Worm (Caenorhabditis elegans) whole organism, young adult: ENCODE measurements around the gene C29F7.1.

Source experiments
- C06A6.2 ChIP-seq: fragments of 200-800 bp; sonication (Bioruptor generic); conservative IDR thresholded peaks from 2 replicates; pipeline ENCODE4 v1.3.6; 2022; ENCODE audit warnings: missing genetic modification characterization, missing compliant biosample characterization
- F37B4.10 ChIP-seq: fragments of 200-800 bp; sonication (Bioruptor generic); IDR thresholded peaks from 2 replicates; pipeline ENCODE4 v1.3.6; 2022; ENCODE audit warnings: missing genetic modification characterization, missing compliant biosample characterization
- F57C9.4 ChIP-seq: sonication (generic microtip); optimal IDR thresholded peaks from 2 replicates; lab custom pipeline; 2017; ENCODE audit warnings: mild to moderate bottlenecking, missing genetic modification characterization, missing compliant biosample characterization
- T07F8.4 ChIP-seq: sonication (generic microtip); optimal IDR thresholded peaks from 2 replicates; lab custom pipeline; 2016; ENCODE audit warnings: mild to moderate bottlenecking, missing genetic modification characterization, moderate library complexity, missing compliant biosample characterization
- T26A5.8 ChIP-seq: sonication (generic microtip); optimal IDR thresholded peaks from 2 replicates; lab custom pipeline; 2016; ENCODE audit warnings: missing genetic modification characterization, missing compliant biosample characterization
- Y53F4B.3 ChIP-seq: fragments of 200-800 bp; sonication (Bioruptor generic); IDR thresholded peaks from 2 replicates; pipeline ENCODE4 v1.3.6; 2022; ENCODE audit warnings: missing genetic modification reagents, missing genetic modification characterization, missing compliant biosample characterization
- aptf-2 ChIP-seq: fragments of 200-800 bp; sonication (Bioruptor generic); conservative IDR thresholded peaks from 2 replicates; pipeline ENCODE4 v1.3.6; 2022; ENCODE audit warnings: missing genetic modification reagents, missing genetic modification characterization, missing compliant biosample characterization
- attf-5 ChIP-seq: fragments of 200-800 bp; sonication (Bioruptor generic); optimal IDR thresholded peaks from 2 replicates; lab custom pipeline; 2018; ENCODE audit warnings: mild to moderate bottlenecking, missing genetic modification characterization, missing compliant biosample characterization
- attf-6 ChIP-seq: fragments of 200-800 bp; sonication (Bioruptor generic); IDR thresholded peaks from 2 replicates; pipeline ENCODE4 v1.3.6; 2022; ENCODE audit warnings: missing genetic modification reagents, missing genetic modification characterization, missing compliant biosample characterization
- bed-1 ChIP-seq: fragments of 200-800 bp; sonication (Bioruptor generic); IDR thresholded peaks from 2 replicates; pipeline ENCODE4 v1.3.6; 2022; ENCODE audit warnings: missing genetic modification reagents, missing genetic modification characterization, missing compliant biosample characterization
- bed-2 ChIP-seq: fragments of 200-800 bp; sonication (Bioruptor generic); IDR thresholded peaks from 2 replicates; pipeline ENCODE4 v1.3.6; 2022; ENCODE audit warnings: missing genetic modification reagents, missing genetic modification characterization, missing compliant biosample characterization
- cebp-1 ChIP-seq, 2 experiments: fragments of 200-800 bp in 1 of 2; sonication (Bioruptor generic) in 1 of 2; sonication (generic microtip) in 1 of 2; IDR thresholded peaks in 1 of 2; optimal IDR thresholded peaks in 1 of 2; 2 replicates each; pipeline versions ENCODE4 v1.3.6 to Lab custom; 2017 to 2022; ENCODE audit warnings: missing compliant biosample characterization in 2 of 2, missing genetic modification characterization in 2 of 2, mild to moderate bottlenecking in 1 of 2, missing genetic modification reagents in 1 of 2, moderate library complexity in 1 of 2
- ceh-100 ChIP-seq: fragments of 200-800 bp; sonication (Bioruptor generic); IDR thresholded peaks from 2 replicates; pipeline ENCODE4 v1.3.6; 2022; ENCODE audit warnings: missing genetic modification reagents, missing genetic modification characterization, missing compliant biosample characterization
- ceh-27 ChIP-seq: fragments of 200-800 bp; sonication (Bioruptor generic); optimal IDR thresholded peaks from 2 replicates; lab custom pipeline; 2018; ENCODE audit warnings: mild to moderate bottlenecking, missing genetic modification characterization, moderate library complexity, missing compliant biosample characterization
- chd-7 ChIP-seq: sonication (generic microtip); optimal IDR thresholded peaks from 2 replicates; lab custom pipeline; 2016; ENCODE audit warnings: mild to moderate bottlenecking, missing genetic modification characterization, moderate library complexity, missing compliant biosample characterization
- die-1 ChIP-seq: sonication (generic microtip); optimal IDR thresholded peaks from 2 replicates; lab custom pipeline; 2016; ENCODE audit warnings: missing genotype, mild to moderate bottlenecking, missing genetic modification characterization, missing compliant biosample characterization
- dox-1 ChIP-seq: fragments of 200-800 bp; sonication (Bioruptor generic); IDR thresholded peaks from 2 replicates; pipeline ENCODE4 v1.3.6; 2022; ENCODE audit warnings: missing genetic modification reagents, missing genetic modification characterization, missing compliant biosample characterization
- egl-18 ChIP-seq: fragments of 200-800 bp; sonication (Bioruptor generic); IDR thresholded peaks from 2 replicates; pipeline ENCODE4 v1.3.6; 2022; ENCODE audit warnings: missing genetic modification reagents, missing genetic modification characterization, missing compliant biosample characterization
- fkh-3 ChIP-seq: sonication (generic microtip); optimal IDR thresholded peaks from 2 replicates; lab custom pipeline; 2016; ENCODE audit warnings: mild to moderate bottlenecking, missing genetic modification characterization, missing compliant biosample characterization
- gei-17 ChIP-seq: fragments of 200-800 bp; sonication (Bioruptor generic); optimal IDR thresholded peaks from 2 replicates; lab custom pipeline; 2018; ENCODE audit warnings: mild to moderate bottlenecking, missing genetic modification characterization, missing compliant biosample characterization
- him-1 ChIP-seq: sonication (generic microtip); optimal IDR thresholded peaks from 2 replicates; lab custom pipeline; 2016; ENCODE audit warnings: missing genotype, missing genetic modification reagents, missing genetic modification characterization, missing compliant biosample characterization
- hmg-20 ChIP-seq: fragments of 200-800 bp; sonication (Bioruptor generic); IDR thresholded peaks from 2 replicates; pipeline ENCODE4 v1.3.6; 2022; ENCODE audit warnings: missing genetic modification reagents, missing genetic modification characterization, missing compliant biosample characterization
- lag-1 ChIP-seq: fragments of 200-800 bp; sonication (Bioruptor generic); IDR thresholded peaks from 2 replicates; pipeline ENCODE4 v1.3.6; 2022; ENCODE audit warnings: missing genetic modification reagents, missing genetic modification characterization, missing compliant biosample characterization
- lin-35 ChIP-seq, 3 experiments: fragments of 150-350 bp in 2 of 3; sonication (generic microtip) in 1 of 3; optimal IDR thresholded peaks; 2 replicates each; lab custom pipeline; 2014 to 2018; ENCODE audit warnings: missing biosample characterization in 3 of 3, missing genetic modification characterization in 3 of 3, missing genetic modification reagents in 3 of 3
- lin-54 ChIP-seq: fragments of 200-800 bp; sonication (Bioruptor generic); optimal IDR thresholded peaks from 2 replicates; lab custom pipeline; 2018; ENCODE audit warnings: mild to moderate bottlenecking, missing genetic modification characterization, missing compliant biosample characterization
- lsl-1 ChIP-seq: fragments of 200-800 bp; sonication (Bioruptor generic); optimal IDR thresholded peaks from 2 replicates; lab custom pipeline; 2018; ENCODE audit warnings: mild to moderate bottlenecking, missing genetic modification characterization, moderate library complexity, missing compliant biosample characterization
- lsy-27 ChIP-seq: sonication (generic microtip); optimal IDR thresholded peaks from 2 replicates; lab custom pipeline; 2017; ENCODE audit warnings: missing genetic modification characterization, mild to moderate bottlenecking, missing compliant biosample characterization, antibody characterized with exemption, missing genotype, borderline replicate concordance; ENCODE audit not compliant: insufficient read depth
- madf-10 ChIP-seq: sonication (generic microtip); optimal IDR thresholded peaks from 2 replicates; lab custom pipeline; 2016; ENCODE audit warnings: mild to moderate bottlenecking, missing genetic modification characterization, missing compliant biosample characterization
- madf-6 ChIP-seq: fragments of 200-800 bp; sonication (Bioruptor generic); IDR thresholded peaks from 2 replicates; pipeline ENCODE4 v1.3.6; 2022; ENCODE audit warnings: missing genetic modification reagents, missing genetic modification characterization, missing compliant biosample characterization
- mcd-1 ChIP-seq: fragments of 200-800 bp; sonication (Bioruptor generic); IDR thresholded peaks from 2 replicates; pipeline ENCODE4 v1.3.6; 2022; ENCODE audit warnings: missing genetic modification reagents, missing genetic modification characterization, missing compliant biosample characterization
- mel-28 ChIP-seq: sonication (generic microtip); optimal IDR thresholded peaks from 2 replicates; lab custom pipeline; 2016; ENCODE audit warnings: borderline replicate concordance, mild to moderate bottlenecking, missing genetic modification characterization, missing compliant biosample characterization
- nfyb-1 ChIP-seq: fragments of 200-800 bp; sonication (Bioruptor generic); IDR thresholded peaks from 2 replicates; pipeline ENCODE4 v1.3.6; 2022; ENCODE audit warnings: missing genetic modification reagents, missing genetic modification characterization, missing compliant biosample characterization
- nhr-120 ChIP-seq: fragments of 200-800 bp; sonication (Bioruptor generic); IDR thresholded peaks from 2 replicates; pipeline ENCODE4 v1.3.6; 2022; ENCODE audit warnings: missing genetic modification characterization, missing compliant biosample characterization
- nhr-179 ChIP-seq: sonication (generic microtip); optimal IDR thresholded peaks from 2 replicates; lab custom pipeline; 2016; ENCODE audit warnings: mild to moderate bottlenecking, missing genetic modification characterization, missing compliant biosample characterization
- nhr-27 ChIP-seq: fragments of 200-800 bp; sonication (Bioruptor generic); optimal IDR thresholded peaks from 2 replicates; lab custom pipeline; 2018; ENCODE audit warnings: mild to moderate bottlenecking, missing genetic modification characterization, moderate library complexity, missing compliant biosample characterization
- nhr-80 ChIP-seq: sonication (generic microtip); optimal IDR thresholded peaks from 2 replicates; lab custom pipeline; 2016; ENCODE audit warnings: missing genetic modification characterization, missing compliant biosample characterization
- sea-2 ChIP-seq: fragments of 200-800 bp; sonication (Bioruptor generic); IDR thresholded peaks from 2 replicates; pipeline ENCODE4 v1.3.6; 2022; ENCODE audit warnings: missing genetic modification characterization, missing compliant biosample characterization
- snpc-1.1 ChIP-seq: sonication (generic microtip); optimal IDR thresholded peaks from 2 replicates; lab custom pipeline; 2017; ENCODE audit warnings: missing genetic modification characterization, mild to moderate bottlenecking, missing compliant biosample characterization, antibody characterized with exemption, moderate library complexity, missing genotype, missing genetic modification reagents; ENCODE audit not compliant: insufficient read depth
- somi-1 ChIP-seq: fragments of 200-800 bp; sonication (Bioruptor generic); optimal IDR thresholded peaks from 2 replicates; lab custom pipeline; 2018; ENCODE audit warnings: mild to moderate bottlenecking, missing genetic modification characterization, missing compliant biosample characterization
- sptf-2 ChIP-seq: fragments of 200-800 bp; sonication (Bioruptor generic); optimal IDR thresholded peaks from 2 replicates; lab custom pipeline; 2018; ENCODE audit warnings: mild to moderate bottlenecking, missing genetic modification characterization, missing compliant biosample characterization
- ztf-18 ChIP-seq: sonication (generic microtip); optimal IDR thresholded peaks from 2 replicates; lab custom pipeline; 2016; ENCODE audit warnings: missing genotype, mild to moderate bottlenecking, missing genetic modification characterization, missing compliant biosample characterization
- ztf-6 ChIP-seq: fragments of 200-800 bp; sonication (Bioruptor generic); IDR thresholded peaks from 2 replicates; pipeline ENCODE4 v1.3.6; 2022; ENCODE audit warnings: missing genetic modification reagents, missing genetic modification characterization, missing compliant biosample characterization

The C29F7.1 gene

DNA sequence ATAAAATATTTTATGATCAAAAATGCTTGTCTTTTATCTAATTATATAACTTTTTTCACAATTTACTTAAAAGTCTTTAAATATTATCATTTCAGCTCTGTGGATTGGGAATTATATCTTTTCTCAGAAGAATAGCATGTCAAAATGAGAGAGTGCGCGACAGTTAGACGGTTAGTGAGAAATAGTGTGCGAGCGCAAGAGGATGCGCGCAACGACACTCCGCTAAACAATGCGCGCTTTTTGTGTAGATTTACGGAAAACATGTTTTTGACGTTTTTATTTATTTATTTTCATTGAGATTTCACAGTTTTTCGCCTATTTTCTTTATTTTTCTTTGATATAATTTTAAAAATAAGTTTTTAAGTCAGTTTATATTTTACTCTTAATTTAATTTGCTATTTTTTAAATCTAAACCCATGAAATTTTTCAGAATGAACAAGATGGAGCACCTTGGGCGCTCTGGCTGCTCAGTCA is 13.1 kb upstream of the C29F7.1 start, which contains the start of gene F02C12.3 (continued):
- TF ChIP-seq mcd-1 (GFP tag; lab: Robert Waterston, UW) (peak; percentile 50; the same call in 1 of the 2 replicates), ceh-100 (no peak), F37B4.10 (GFP tag; lab: Robert Waterston, UW) (no peak)

DNA sequence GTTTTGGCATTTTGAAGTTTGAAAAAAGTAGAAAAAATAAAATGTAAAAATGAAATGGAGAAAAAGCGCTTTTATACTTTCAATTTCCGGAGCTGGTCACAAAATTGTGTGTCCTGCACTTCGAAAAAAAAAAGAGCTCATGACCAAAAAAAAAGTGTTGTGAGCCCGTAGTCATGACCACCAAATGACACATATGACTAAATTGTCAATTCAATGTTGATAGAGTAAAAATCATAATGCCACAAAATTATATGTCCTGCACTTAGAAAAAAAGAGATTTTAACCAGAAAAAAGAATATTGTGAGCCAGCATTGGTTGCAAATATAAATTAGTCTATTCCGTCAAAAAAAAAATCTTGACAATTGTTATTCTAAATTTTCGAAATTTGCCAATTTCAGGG is 10.5 kb upstream of the C29F7.1 start, which contains the start of gene F02C12.2:
F02C12.2 (minus strand) TSS at position 101 of the 400 bp plus-strand sequence.
- no peak for TF ChIP-seq mel-28
- TF ChIP-seq attf-5 (GFP tag; lab: Kevin White, UChicago), result no peak
- TF ChIP-seq F57C9.4 (tag; lab: Kevin White, UChicago), result no peak
- TF ChIP-seq sptf-2 (GFP tag; lab: Kevin White, UChicago), result no peak
- no peak for TF ChIP-seq attf-6
- TF ChIP-seq sea-2 (GFP tag; lab: Robert Waterston, UW), result no peak
- TF ChIP-seq lsl-1, result no peak
- no peak for TF ChIP-seq die-1 (tag; lab: Kevin White, UChicago)
- no peak for TF ChIP-seq T26A5.8 (tag; lab: Kevin White, UChicago)

DNA sequence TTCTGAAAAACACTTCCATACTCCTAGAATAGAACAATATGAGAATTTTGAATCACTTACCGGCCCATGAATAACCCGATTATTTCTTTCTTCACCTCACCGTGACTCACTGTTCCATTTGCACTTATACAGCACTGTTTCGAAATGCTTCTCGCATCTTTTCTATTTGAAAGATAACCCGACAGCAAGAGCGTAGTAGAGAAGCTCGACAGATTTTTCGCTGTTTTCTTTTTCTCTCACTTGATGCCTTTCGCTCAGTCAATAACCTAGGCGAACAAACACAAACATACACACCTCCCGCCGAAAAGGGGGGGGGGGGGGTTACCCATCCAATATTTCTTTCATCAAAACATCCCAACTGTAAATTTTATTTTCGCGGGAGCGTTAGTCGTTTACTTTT is 8.4 kb upstream of the C29F7.1 start:
- TF ChIP-seq snpc-1.1 (no peak), him-1 (no peak), nfyb-1 (GFP tag; lab: Robert Waterston, UW) (no peak), F57C9.4 (tag; lab: Kevin White, UChicago) (no peak), chd-7 (no peak), lin-35 (GFP tag; optimal IDR thresholded peaks at IDR 0.05; lab: Kevin White, UChicago) (no peak), dox-1 (GFP tag; lab: Robert Waterston, UW) (0 out of 2 replicates have a peak, but pooled peaks have one; percentile 6), egl-18 (GFP tag; lab: Robert Waterston, UW) (no peak), attf-5 (GFP tag; lab: Kevin White, UChicago) (no peak), lsy-27 (no peak), nhr-27 (tag; lab: Kevin White, UChicago) (no peak), gei-17 (GFP tag; lab: Kevin White, UChicago) (no peak), somi-1 (GFP tag; lab: Kevin White, UChicago) (no peak), madf-6 (GFP tag; lab: Robert Waterston, UW) (no peak), nhr-179 (tag; lab: Kevin White, UChicago) (no peak), cebp-1 (GFP tag; IDR thresholded peaks at IDR 0.05; lab: Robert Waterston, UW) (peak; percentile 75), cebp-1 (tag; optimal IDR thresholded peaks at IDR 0.05; lab: Kevin White, UChicago) (peak; percentile 81), fkh-3 (tag; lab: Kevin White, UChicago) (no peak), nhr-80 (tag; lab: Kevin White, UChicago) (peak; percentile 71), ceh-27 (GFP tag; lab: Kevin White, UChicago) (no peak)
- TF ChIP-seq, all 124 proteins: peak for 3

DNA sequence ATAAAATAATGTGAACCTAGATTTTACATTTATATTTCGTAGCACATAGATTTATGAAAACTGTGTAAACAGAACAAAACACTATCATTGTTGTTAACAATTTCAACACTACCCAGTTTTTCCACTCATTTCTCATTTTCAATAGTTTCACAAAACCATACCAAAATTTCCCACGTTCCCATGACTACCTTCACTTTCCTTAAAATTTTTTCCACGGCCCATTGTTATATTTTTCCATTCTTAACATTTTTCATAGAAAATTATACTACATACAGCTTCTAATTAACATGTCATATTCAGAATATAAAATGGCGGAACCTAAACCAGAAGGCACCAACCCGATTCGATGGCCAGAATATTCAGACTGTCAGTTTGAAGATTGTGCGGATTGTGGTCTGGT is 8.0 kb upstream of the C29F7.1 start, which contains the start of gene F02C12.1:
F02C12.1 (plus strand) TSS at position 301 of the 400 bp plus-strand sequence.
- TF ChIP-seq lsl-1 (no peak), hmg-20 (GFP tag; lab: Robert Waterston, UW) (no peak), lin-54 (no peak), madf-10 (no peak), aptf-2 (GFP tag; lab: Robert Waterston, UW) (no peak), ztf-18 (no peak), fkh-3 (tag; lab: Kevin White, UChicago) (no peak), C06A6.2 (GFP tag; lab: Robert Waterston, UW) (no peak), ztf-6 (GFP tag; lab: Robert Waterston, UW) (no peak), Y53F4B.3 (GFP tag; lab: Robert Waterston, UW) (no peak), bed-1 (GFP tag; lab: Robert Waterston, UW) (no peak), lag-1 (GFP tag; lab: Robert Waterston, UW) (no peak), nhr-120 (no peak), T07F8.4 (no peak), bed-2 (GFP tag; lab: Robert Waterston, UW) (no peak)
